Fruit fly (Drosophila melanogaster) whole organism, embryonic: ENCODE data around the gene slf.

ENCODE experiments used
- ATbp ChIP-seq: fragments of 200-800 bp; sonication (Bioruptor generic); optimal IDR thresholded peaks from 2 replicates; lab custom pipeline; 2017; ENCODE audit warnings: missing biosample characterization, mild to moderate bottlenecking, missing genetic modification characterization, missing genetic modification reagents
- Antp ChIP-seq: fragments of 200-800 bp; sonication (Bioruptor generic); optimal IDR thresholded peaks from 3 replicates; lab custom pipeline; 2016; ENCODE audit warnings: missing biosample characterization, missing genetic modification characterization
- Atf-2 ChIP-seq: fragments of 200-800 bp; sonication (Bioruptor generic); optimal IDR thresholded peaks from 2 replicates; lab custom pipeline; 2016; ENCODE audit warnings: missing biosample characterization, missing genetic modification characterization
- B-H1 ChIP-seq: fragments of 200-800 bp; sonication (Bioruptor generic); IDR thresholded peaks from 3 replicates; pipeline ENCODE4 v1.3.6; 2022; ENCODE audit warnings: missing biosample characterization, missing genetic modification characterization
- B-H2 ChIP-seq: fragments of 200-800 bp; sonication (Bioruptor generic); optimal IDR thresholded peaks from 2 replicates; lab custom pipeline; 2018; ENCODE audit warnings: missing biosample characterization, mild to moderate bottlenecking, missing genetic modification characterization
- CG10267 ChIP-seq: fragments of 200-800 bp; sonication (Bioruptor generic); optimal IDR thresholded peaks from 2 replicates; lab custom pipeline; 2018; ENCODE audit warnings: missing biosample characterization, mild to moderate bottlenecking, missing genetic modification characterization, moderate library complexity
- CG10462 ChIP-seq: fragments of 200-800 bp; sonication (Bioruptor generic); optimal IDR thresholded peaks from 2 replicates; lab custom pipeline; 2016; ENCODE audit warnings: missing biosample characterization, missing genetic modification characterization
- CG11247 ChIP-seq: fragments of 200-800 bp; sonication (Bioruptor generic); IDR thresholded peaks from 2 replicates; pipeline ENCODE4 v1.3.6; 2022; ENCODE audit warnings: missing biosample characterization, missing genetic modification characterization
- CG11398 ChIP-seq: fragments of 200-800 bp; sonication (Bioruptor generic); optimal IDR thresholded peaks from 2 replicates; lab custom pipeline; 2016; ENCODE audit warnings: missing biosample characterization, missing genetic modification characterization
- CG12104 ChIP-seq: fragments of 200-800 bp; sonication (Bioruptor generic); optimal IDR thresholded peaks from 3 replicates; lab custom pipeline; 2016; ENCODE audit warnings: missing biosample characterization, missing genetic modification characterization
- CG12219 ChIP-seq: fragments of 200-800 bp; sonication (Bioruptor generic); optimal IDR thresholded peaks from 3 replicates; lab custom pipeline; 2018; ENCODE audit warnings: missing biosample characterization, mild to moderate bottlenecking, missing genetic modification characterization
- CG14667 ChIP-seq: fragments of 200-800 bp; sonication (Bioruptor generic); IDR thresholded peaks from 2 replicates; pipeline ENCODE4 v1.3.6; 2022; ENCODE audit warnings: missing biosample characterization, missing genetic modification characterization
- CG14860 ChIP-seq: fragments of 200-800 bp; sonication (Bioruptor generic); IDR thresholded peaks from 3 replicates; pipeline ENCODE4 v1.3.6; 2022; ENCODE audit warnings: missing biosample characterization, missing genetic modification characterization; ENCODE audit not compliant: partially characterized antibody
- CG15073 ChIP-seq: fragments of 200-800 bp; sonication (Bioruptor generic); optimal IDR thresholded peaks from 2 replicates; lab custom pipeline; 2016; ENCODE audit warnings: missing biosample characterization, missing genetic modification characterization
- CG2678 ChIP-seq: fragments of 200-800 bp; sonication (Bioruptor generic); optimal IDR thresholded peaks from 3 replicates; lab custom pipeline; 2019; ENCODE audit warnings: missing biosample characterization, mild to moderate bottlenecking, missing genetic modification characterization, moderate library complexity
- CG31224 ChIP-seq: fragments of 200-800 bp; sonication (Bioruptor generic); IDR thresholded peaks from 2 replicates; pipeline ENCODE4 v1.3.6; 2022; ENCODE audit warnings: missing biosample characterization, missing genetic modification characterization
- CG34376 ChIP-seq: fragments of 200-800 bp; sonication (Bioruptor generic); optimal IDR thresholded peaks from 2 replicates; lab custom pipeline; 2018; ENCODE audit warnings: missing biosample characterization, mild to moderate bottlenecking, missing genetic modification characterization
- CG34422 ChIP-seq: fragments of 200-800 bp; sonication (Bioruptor generic); IDR thresholded peaks from 3 replicates; pipeline ENCODE4 v1.3.6; 2022; ENCODE audit warnings: missing biosample characterization, missing genetic modification characterization
- CG4328 ChIP-seq: fragments of 200-800 bp; sonication (Bioruptor generic); optimal IDR thresholded peaks from 3 replicates; lab custom pipeline; 2017; ENCODE audit warnings: missing biosample characterization, missing genetic modification reagents, missing genetic modification characterization
- CG5953 ChIP-seq: fragments of 200-800 bp; sonication (Bioruptor generic); IDR thresholded peaks from 2 replicates; pipeline ENCODE4 v1.3.6; 2022; ENCODE audit warnings: missing biosample characterization, missing genetic modification characterization
- CG6175 ChIP-seq: fragments of 200-800 bp; sonication (Bioruptor generic); IDR thresholded peaks from 3 replicates; pipeline ENCODE4 v1.3.6; 2022; ENCODE audit warnings: missing biosample characterization, missing genetic modification characterization
- CG6813 ChIP-seq: fragments of 200-800 bp; sonication (Bioruptor generic); optimal IDR thresholded peaks from 2 replicates; lab custom pipeline; 2017; ENCODE audit warnings: missing biosample characterization, missing genetic modification characterization, mild to moderate bottlenecking, moderate library complexity, missing genetic modification reagents
- CG7372 ChIP-seq: fragments of 200-800 bp; sonication (Bioruptor generic); IDR thresholded peaks from 2 replicates; pipeline ENCODE4 v1.3.6; 2022; ENCODE audit warnings: missing biosample characterization, missing genetic modification characterization
- CG7987 ChIP-seq: fragments of 200-800 bp; sonication (Bioruptor generic); optimal IDR thresholded peaks from 2 replicates; lab custom pipeline; 2018; ENCODE audit warnings: missing biosample characterization, mild to moderate bottlenecking, missing genetic modification characterization, moderate library complexity
- CTCF ChIP-seq: fragments of 200-800 bp; sonication (Bioruptor generic); optimal IDR thresholded peaks from 2 replicates; lab custom pipeline; 2017; ENCODE audit warnings: missing biosample characterization, mild to moderate bottlenecking, missing genetic modification characterization, moderate library complexity
- Eip74EF ChIP-seq, 2 experiments: fragments of 200-800 bp in 1 of 2; fragments of >200 bp in 1 of 2; sonication (Bioruptor generic) in 1 of 2; optimal IDR thresholded peaks; 2 replicates each; lab custom pipeline; 2017 to 2019; ENCODE audit warnings: missing biosample characterization in 2 of 2, missing genetic modification characterization in 2 of 2, mild to moderate bottlenecking in 1 of 2, moderate library complexity in 1 of 2
- GATAe ChIP-seq: fragments of 200-800 bp; sonication (Bioruptor generic); conservative IDR thresholded peaks from 2 replicates; pipeline ENCODE4 v1.3.6; 2022; ENCODE audit warnings: missing biosample characterization, missing genetic modification characterization
- H2.0 ChIP-seq: fragments of 200-800 bp; sonication (Bioruptor generic); IDR thresholded peaks from 2 replicates; pipeline ENCODE4 v1.3.6; 2022; ENCODE audit warnings: missing biosample characterization, missing genetic modification characterization
- Kr ChIP-seq: fragments of 200-800 bp; sonication (Bioruptor generic); optimal IDR thresholded peaks from 2 replicates; lab custom pipeline; 2017; ENCODE audit warnings: missing biosample characterization, mild to moderate bottlenecking, missing genetic modification characterization
- Mad ChIP-seq: fragments of 200-800 bp; sonication (Bioruptor generic); optimal IDR thresholded peaks from 2 replicates; lab custom pipeline; 2016; ENCODE audit warnings: missing biosample characterization, missing genetic modification characterization
- Rfx ChIP-seq: fragments of 200-800 bp; sonication (Bioruptor generic); IDR thresholded peaks from 2 replicates; pipeline ENCODE4 v1.3.6; 2022; ENCODE audit warnings: missing biosample characterization, missing genetic modification characterization
- Sox102F ChIP-seq: fragments of 200-800 bp; sonication (Bioruptor generic); optimal IDR thresholded peaks from 2 replicates; lab custom pipeline; 2018; ENCODE audit warnings: missing biosample characterization, mild to moderate bottlenecking, missing genetic modification characterization, moderate library complexity
- bbx ChIP-seq: fragments of 200-800 bp; sonication (Bioruptor generic); IDR thresholded peaks from 2 replicates; pipeline ENCODE4 v1.3.6; 2022; ENCODE audit warnings: missing biosample characterization, missing genetic modification characterization; ENCODE audit not compliant: partially characterized antibody
- br ChIP-seq: fragments of >200 bp; optimal IDR thresholded peaks from 2 replicates; lab custom pipeline; 2017
- bsh ChIP-seq, 2 experiments: fragments of 200-800 bp; sonication (Bioruptor generic); optimal IDR thresholded peaks; 2 replicates each; lab custom pipeline; 2017 to 2018; ENCODE audit warnings: mild to moderate bottlenecking in 2 of 2, missing biosample characterization in 2 of 2, missing genetic modification characterization in 2 of 2, moderate library complexity in 1 of 2
- croc ChIP-seq: fragments of 200-800 bp; sonication (Bioruptor generic); conservative IDR thresholded peaks from 3 replicates; pipeline ENCODE4 v1.3.6; 2022; ENCODE audit warnings: missing biosample characterization, missing genetic modification characterization
- danr ChIP-seq: fragments of 200-800 bp; sonication (Bioruptor generic); IDR thresholded peaks from 2 replicates; pipeline ENCODE4 v1.3.6; 2022; ENCODE audit warnings: missing biosample characterization, missing genetic modification characterization
- ems ChIP-seq: fragments of 200-800 bp; sonication (Bioruptor generic); optimal IDR thresholded peaks from 3 replicates; lab custom pipeline; 2016; ENCODE audit warnings: missing biosample characterization, missing genetic modification characterization
- eyg ChIP-seq: fragments of 200-800 bp; sonication (Bioruptor generic); optimal IDR thresholded peaks from 3 replicates; lab custom pipeline; 2016; ENCODE audit warnings: missing biosample characterization, missing genetic modification characterization
- ftz-f1 ChIP-seq: fragments of 200-800 bp; sonication (Bioruptor generic); optimal IDR thresholded peaks from 2 replicates; lab custom pipeline; 2016; ENCODE audit warnings: missing biosample characterization, missing genetic modification characterization
- gcm2 ChIP-seq: fragments of 200-800 bp; sonication (Bioruptor generic); optimal IDR thresholded peaks from 2 replicates; lab custom pipeline; 2016; ENCODE audit warnings: missing biosample characterization, missing genetic modification characterization
- jing ChIP-seq: fragments of 200-800 bp; sonication (Bioruptor generic); optimal IDR thresholded peaks from 2 replicates; lab custom pipeline; 2018; ENCODE audit warnings: missing biosample characterization, mild to moderate bottlenecking, missing genetic modification characterization
- oc ChIP-seq: fragments of 200-800 bp; sonication (Bioruptor generic); optimal IDR thresholded peaks from 2 replicates; lab custom pipeline; 2018; ENCODE audit warnings: missing biosample characterization, mild to moderate bottlenecking, missing genetic modification characterization, moderate library complexity
- pita ChIP-seq: fragments of 200-800 bp; sonication (Bioruptor generic); optimal IDR thresholded peaks from 2 replicates; lab custom pipeline; 2017; ENCODE audit warnings: missing biosample characterization, mild to moderate bottlenecking, missing genetic modification characterization
- psq ChIP-seq: fragments of 200-800 bp; sonication (Bioruptor generic); optimal IDR thresholded peaks from 2 replicates; lab custom pipeline; 2017; ENCODE audit warnings: missing biosample characterization, missing genetic modification characterization
- salm ChIP-seq: fragments of 200-800 bp; sonication (Bioruptor generic); optimal IDR thresholded peaks from 2 replicates; lab custom pipeline; 2018; ENCODE audit warnings: missing biosample characterization, mild to moderate bottlenecking, missing genetic modification characterization
- scrt ChIP-seq: fragments of 200-800 bp; sonication (Bioruptor generic); optimal IDR thresholded peaks from 2 replicates; lab custom pipeline; 2018; ENCODE audit warnings: missing biosample characterization, mild to moderate bottlenecking, missing genetic modification characterization, moderate library complexity
- sima ChIP-seq: fragments of 200-800 bp; sonication (Bioruptor generic); optimal IDR thresholded peaks from 2 replicates; lab custom pipeline; 2016; ENCODE audit warnings: missing biosample characterization, missing genetic modification characterization
- so ChIP-seq: fragments of 200-800 bp; sonication (Bioruptor generic); IDR thresholded peaks from 3 replicates; pipeline ENCODE4 v1.3.6; 2022; ENCODE audit warnings: missing biosample characterization, missing genetic modification characterization
- vnd ChIP-seq: fragments of 200-800 bp; sonication (Bioruptor generic); IDR thresholded peaks from 3 replicates; pipeline ENCODE4 v1.3.6; 2022; ENCODE audit warnings: missing biosample characterization, missing genetic modification characterization; ENCODE audit not compliant: partially characterized antibody
- zfh2 ChIP-seq: fragments of 200-800 bp; sonication (Bioruptor generic); optimal IDR thresholded peaks from 2 replicates; lab custom pipeline; 2016; ENCODE audit warnings: missing biosample characterization, missing genetic modification characterization

The slf gene

dm6 chr2L:4810044-4810609 is 8.4 kb upstream of the slf start (continued):
- TF ChIP-seq ATbp (GFP tag; lab: Kevin White, UChicago): no peak
- TF ChIP-seq CG15073 (GFP tag; lab: Kevin White, UChicago): no peak
- TF ChIP-seq bbx (GFP tag; lab: Robert Waterston, UW): peak; percentile 52
- TF ChIP-seq br (lab: Kevin White, UChicago): no peak
- peak; percentile 4 for TF ChIP-seq Sox102F (GFP tag; lab: Kevin White, UChicago)
- peak; percentile 55 for TF ChIP-seq CG7987 (GFP tag; lab: Kevin White, UChicago)
- peak; percentile 47 for TF ChIP-seq oc (tag; lab: Kevin White, UChicago)
- TF ChIP-seq CG34376 (GFP tag; lab: Kevin White, UChicago): no peak
- TF ChIP-seq CG14667 (GFP tag; lab: Robert Waterston, UW): no peak
- no peak for TF ChIP-seq vnd (GFP tag; lab: Robert Waterston, UW)
- TF ChIP-seq pita (GFP tag; lab: Kevin White, UChicago): peak; percentile 61
- no peak for TF ChIP-seq CG11398 (GFP tag; lab: Kevin White, UChicago)
- peak; percentile 12 for TF ChIP-seq zfh2 (GFP tag; lab: Kevin White, UChicago)
- no peak for TF ChIP-seq CG12219 (GFP tag; lab: Kevin White, UChicago)
- peak; percentile 99 for TF ChIP-seq CG31224 (GFP tag; lab: Robert Waterston, UW)
- TF ChIP-seq Antp (GFP tag; lab: Kevin White, UChicago): no peak
- TF ChIP-seq Atf-2 (GFP tag; lab: Kevin White, UChicago): no peak
- peak; percentile 29 for TF ChIP-seq CG2678 (tag; lab: Kevin White, UChicago)
- no peak for TF ChIP-seq sima (GFP tag; lab: Kevin White, UChicago)
- TF ChIP-seq CG4328 (GFP tag; lab: Kevin White, UChicago): no peak
- peak; percentile 24 for TF ChIP-seq CG10267 (tag; lab: Kevin White, UChicago)
- no peak for TF ChIP-seq croc (GFP tag; lab: Robert Waterston, UW)
- TF ChIP-seq so: no peak
- no peak for TF ChIP-seq danr (GFP tag; lab: Robert Waterston, UW)
- TF ChIP-seq CTCF (GFP tag; lab: Kevin White, UChicago): peak; percentile 48
- TF ChIP-seq Rfx (GFP tag; lab: Robert Waterston, UW): peak; percentile 73
- TF ChIP-seq salm (tag; lab: Kevin White, UChicago): no peak
- TF ChIP-seq bsh (GFP tag; optimal IDR thresholded peaks at IDR 0.05; lab: Kevin White, UChicago): peak in 1 of 2 experiments; percentile 55
- no peak for TF ChIP-seq B-H1 (GFP tag; lab: Robert Waterston, UW)
- TF ChIP-seq CG6175 (GFP tag; lab: Robert Waterston, UW): no peak
- 0 out of 2 replicates have a peak, but pooled peaks have one; percentile 26 for TF ChIP-seq CG7372
- TF ChIP-seq ftz-f1 (GFP tag; lab: Kevin White, UChicago): peak; percentile 91
- TF ChIP-seq gcm2 (GFP tag; lab: Kevin White, UChicago): no peak
- TF ChIP-seq CG34422 (GFP tag; lab: Robert Waterston, UW): peak; percentile 98
- peak; percentile 71 for TF ChIP-seq B-H2 (GFP tag; lab: Kevin White, UChicago)
- peak; percentile 23; the same call in 1 of the 2 replicates for TF ChIP-seq H2.0 (GFP tag; lab: Robert Waterston, UW)
- peak; percentile 99 for TF ChIP-seq scrt (GFP tag; lab: Kevin White, UChicago)
- peak; percentile 23 for TF ChIP-seq ems (GFP tag; lab: Kevin White, UChicago)
- no peak for TF ChIP-seq jing (GFP tag; lab: Kevin White, UChicago)
- TF ChIP-seq CG10462: no peak
- peak; percentile 13 for TF ChIP-seq CG6813 (GFP tag; lab: Kevin White, UChicago)
- no peak for TF ChIP-seq CG12104 (GFP tag; lab: Kevin White, UChicago)
- TF ChIP-seq CG14860 (GFP tag; lab: Robert Waterston, UW): peak; percentile 39; the same call in 1 of the 3 replicates
- no peak for TF ChIP-seq Eip74EF (GFP tag; optimal IDR thresholded peaks at IDR 0.05; lab: Kevin White, UChicago)
- peak; percentile 95 for TF ChIP-seq Kr (GFP tag; lab: Kevin White, UChicago)
- no peak for TF ChIP-seq psq (GFP tag; lab: Kevin White, UChicago)
- no peak for TF ChIP-seq CG11247
- TF ChIP-seq Mad (GFP tag; lab: Kevin White, UChicago): peak; percentile 48
- TF ChIP-seq CG5953 (GFP tag; lab: Robert Waterston, UW): no peak
- TF ChIP-seq eyg (GFP tag; lab: Kevin White, UChicago): no peak
- TF ChIP-seq GATAe (GFP tag; lab: Robert Waterston, UW): peak; percentile 42; the same call in 1 of the 2 replicates
